Fruit fly (Drosophila melanogaster) whole organism, embryonic: ENCODE measurements around the gene Vav.

Experiments used
- Asciz ChIP-seq: fragments of 200-800 bp; sonication (Bioruptor generic); optimal IDR thresholded peaks from 2 replicates; lab custom pipeline; 2017; ENCODE audit warnings: missing biosample characterization, mild to moderate bottlenecking, missing genetic modification characterization, missing genetic modification reagents
- Bdp1 ChIP-seq: fragments of 200-800 bp; sonication (Bioruptor generic); optimal IDR thresholded peaks from 3 replicates; lab custom pipeline; 2016; ENCODE audit warnings: missing biosample characterization, missing genetic modification characterization
- CG10147 ChIP-seq: fragments of 200-800 bp; sonication (Bioruptor generic); optimal IDR thresholded peaks from 2 replicates; lab custom pipeline; 2019; ENCODE audit warnings: missing biosample characterization, mild to moderate bottlenecking, missing genetic modification characterization, moderate library complexity
- CG1024 ChIP-seq: fragments of 200-800 bp; sonication (Bioruptor generic); IDR thresholded peaks from 2 replicates; pipeline ENCODE4 v1.3.6; 2022; ENCODE audit warnings: missing biosample characterization, missing genetic modification characterization
- CG11085 ChIP-seq: fragments of 200-800 bp; sonication (Bioruptor generic); IDR thresholded peaks from 2 replicates; pipeline ENCODE4 v1.3.6; 2022; ENCODE audit warnings: missing biosample characterization, missing genetic modification characterization
- CG1233 ChIP-seq: fragments of 200-800 bp; sonication (Bioruptor generic); optimal IDR thresholded peaks from 4 replicates; lab custom pipeline; 2018; ENCODE audit warnings: missing biosample characterization, mild to moderate bottlenecking, missing genetic modification characterization
- CG12769 ChIP-seq: fragments of 200-800 bp; sonication (Bioruptor generic); optimal IDR thresholded peaks from 2 replicates; lab custom pipeline; 2019; ENCODE audit warnings: missing biosample characterization, mild to moderate bottlenecking, missing genetic modification characterization, moderate library complexity
- CG13123 ChIP-seq: fragments of 200-800 bp; sonication (Bioruptor generic); optimal IDR thresholded peaks from 2 replicates; lab custom pipeline; 2016; ENCODE audit warnings: missing biosample characterization, missing genetic modification characterization
- CG13894 ChIP-seq: fragments of 200-800 bp; sonication (Bioruptor generic); optimal IDR thresholded peaks from 3 replicates; lab custom pipeline; 2018; ENCODE audit warnings: missing biosample characterization, mild to moderate bottlenecking, missing genetic modification characterization, moderate library complexity
- CG14014 ChIP-seq: fragments of 200-800 bp; sonication (Bioruptor generic); IDR thresholded peaks from 2 replicates; pipeline ENCODE4 v1.3.6; 2022; ENCODE audit warnings: missing biosample characterization, missing genetic modification characterization
- CG15696 ChIP-seq: fragments of 200-800 bp; sonication (Bioruptor generic); optimal IDR thresholded peaks from 2 replicates; lab custom pipeline; 2019; ENCODE audit warnings: missing biosample characterization, mild to moderate bottlenecking, missing genetic modification characterization, moderate library complexity
- CG17385 ChIP-seq: fragments of 200-800 bp; sonication (Bioruptor generic); optimal IDR thresholded peaks from 3 replicates; lab custom pipeline; 2018; ENCODE audit warnings: missing biosample characterization, mild to moderate bottlenecking, missing genetic modification characterization
- CG18262 ChIP-seq: fragments of 200-800 bp; optimal IDR thresholded peaks from 3 replicates; lab custom pipeline; 2019; ENCODE audit warnings: missing biosample characterization, mild to moderate bottlenecking, missing genetic modification characterization, moderate library complexity
- CG3163 ChIP-seq: fragments of 200-800 bp; sonication (Bioruptor generic); optimal IDR thresholded peaks from 3 replicates; lab custom pipeline; 2016; ENCODE audit warnings: missing biosample characterization, missing genetic modification characterization
- CG34422 ChIP-seq: fragments of 200-800 bp; sonication (Bioruptor generic); IDR thresholded peaks from 3 replicates; pipeline ENCODE4 v1.3.6; 2022; ENCODE audit warnings: missing biosample characterization, missing genetic modification characterization
- CG43689 ChIP-seq: fragments of 200-800 bp; sonication (Bioruptor generic); IDR thresholded peaks from 2 replicates; pipeline ENCODE4 v1.3.6; 2022; ENCODE audit warnings: missing biosample characterization, missing genetic modification characterization
- CG4707 ChIP-seq: fragments of 200-800 bp; sonication (Bioruptor generic); optimal IDR thresholded peaks from 2 replicates; lab custom pipeline; 2018; ENCODE audit warnings: missing biosample characterization, mild to moderate bottlenecking, missing genetic modification characterization, moderate library complexity
- CG7556 ChIP-seq: fragments of 200-800 bp; sonication (Bioruptor generic); optimal IDR thresholded peaks from 2 replicates; lab custom pipeline; 2017; ENCODE audit warnings: missing biosample characterization, mild to moderate bottlenecking, missing genetic modification characterization
- CG8281 ChIP-seq: fragments of 200-800 bp; sonication (Bioruptor generic); optimal IDR thresholded peaks from 2 replicates; lab custom pipeline; 2018; ENCODE audit warnings: missing biosample characterization, mild to moderate bottlenecking, missing genetic modification characterization, moderate library complexity
- Eip74EF ChIP-seq, 2 experiments: fragments of 200-800 bp in 1 of 2; fragments of >200 bp in 1 of 2; sonication (Bioruptor generic) in 1 of 2; optimal IDR thresholded peaks; 2 replicates each; lab custom pipeline; 2017 to 2019; ENCODE audit warnings: missing biosample characterization in 2 of 2, missing genetic modification characterization in 2 of 2, mild to moderate bottlenecking in 1 of 2, moderate library complexity in 1 of 2
- MTF-1 ChIP-seq: fragments of 200-800 bp; sonication (Bioruptor generic); optimal IDR thresholded peaks from 2 replicates; lab custom pipeline; 2018; ENCODE audit warnings: missing biosample characterization, mild to moderate bottlenecking, missing genetic modification characterization, borderline replicate concordance
- Mad ChIP-seq: fragments of 200-800 bp; sonication (Bioruptor generic); optimal IDR thresholded peaks from 2 replicates; lab custom pipeline; 2016; ENCODE audit warnings: missing biosample characterization, missing genetic modification characterization
- Mes4 ChIP-seq: fragments of 200-800 bp; sonication (Bioruptor generic); optimal IDR thresholded peaks from 2 replicates; lab custom pipeline; 2016; ENCODE audit warnings: missing biosample characterization, missing genetic modification characterization
- Opbp ChIP-seq: fragments of 200-800 bp; sonication (Bioruptor generic); IDR thresholded peaks from 3 replicates; pipeline ENCODE4 v1.3.6; 2022; ENCODE audit warnings: missing biosample characterization, missing genetic modification characterization; ENCODE audit not compliant: partially characterized antibody
- Spps ChIP-seq: fragments of 200-800 bp; sonication (Bioruptor generic); optimal IDR thresholded peaks from 2 replicates; lab custom pipeline; 2018; ENCODE audit warnings: missing biosample characterization, mild to moderate bottlenecking, missing genetic modification characterization
- Ssrp ChIP-seq: fragments of 200-800 bp; sonication (Bioruptor generic); optimal IDR thresholded peaks from 2 replicates; lab custom pipeline; 2018; ENCODE audit warnings: missing biosample characterization, mild to moderate bottlenecking, missing genetic modification characterization, moderate library complexity
- Taf1 ChIP-seq: fragments of 200-800 bp; sonication (Bioruptor generic); IDR thresholded peaks from 2 replicates; pipeline ENCODE4 v1.3.6; 2022; ENCODE audit warnings: missing biosample characterization, missing genetic modification characterization
- Trl ChIP-seq, 3 experiments: fragments of >200 bp in 2 of 3; fragments of 200-800 bp in 1 of 3; sonication (Bioruptor generic) in 1 of 3; optimal IDR thresholded peaks; 2 replicates in 1 of 3; 3 replicates in 2 of 3; lab custom pipeline; 2016 to 2017; ENCODE audit warnings: missing biosample characterization in 1 of 3, missing genetic modification characterization in 1 of 3
- YL-1 ChIP-seq: fragments of 200-800 bp; sonication (Bioruptor generic); optimal IDR thresholded peaks from 3 replicates; lab custom pipeline; 2017; ENCODE audit warnings: missing biosample characterization, mild to moderate bottlenecking, missing genetic modification characterization
- bcd ChIP-seq: fragments of 200-800 bp; sonication (Bioruptor generic); optimal IDR thresholded peaks from 2 replicates; lab custom pipeline; 2017; ENCODE audit warnings: missing biosample characterization, mild to moderate bottlenecking, missing genetic modification characterization
- crp ChIP-seq, 2 experiments: fragments of 200-800 bp; sonication (Bioruptor generic); optimal IDR thresholded peaks; 2 replicates in 1 of 2; 3 replicates in 1 of 2; lab custom pipeline; 2017; ENCODE audit warnings: missing biosample characterization in 2 of 2, missing genetic modification characterization in 2 of 2, mild to moderate bottlenecking in 1 of 2, moderate library complexity in 1 of 2
- ewg ChIP-seq: fragments of 200-800 bp; sonication (Bioruptor generic); optimal IDR thresholded peaks from 3 replicates; lab custom pipeline; 2017; ENCODE audit warnings: mild to moderate bottlenecking, missing biosample characterization, missing genetic modification reagents, missing genetic modification characterization
- eyg ChIP-seq: fragments of 200-800 bp; sonication (Bioruptor generic); optimal IDR thresholded peaks from 3 replicates; lab custom pipeline; 2016; ENCODE audit warnings: missing biosample characterization, missing genetic modification characterization
- gsb ChIP-seq: fragments of 200-800 bp; sonication (Bioruptor generic); IDR thresholded peaks from 2 replicates; pipeline ENCODE4 v1.3.6; 2022; ENCODE audit warnings: missing biosample characterization, missing genetic modification characterization
- hth ChIP-seq: fragments of >200 bp; optimal IDR thresholded peaks from 2 replicates; lab custom pipeline; 2017; ENCODE audit warnings: inconsistent platforms
- maf-S ChIP-seq: fragments of 200-800 bp; sonication (Bioruptor generic); optimal IDR thresholded peaks from 2 replicates; lab custom pipeline; 2016; ENCODE audit warnings: missing biosample characterization, missing genetic modification characterization
- mld ChIP-seq: fragments of 200-800 bp; sonication (Bioruptor generic); IDR thresholded peaks from 3 replicates; pipeline ENCODE4 v1.3.6; 2022; ENCODE audit warnings: missing biosample characterization, missing genetic modification characterization; ENCODE audit not compliant: partially characterized antibody
- nerfin-1 ChIP-seq: fragments of 200-800 bp; sonication (Bioruptor generic); optimal IDR thresholded peaks from 3 replicates; lab custom pipeline; 2019; ENCODE audit warnings: missing biosample characterization, mild to moderate bottlenecking, missing genetic modification characterization, moderate library complexity
- pho ChIP-seq: fragments of 200-800 bp; sonication (Bioruptor generic); optimal IDR thresholded peaks from 2 replicates; lab custom pipeline; 2016; ENCODE audit warnings: missing biosample characterization, missing genetic modification characterization
- prd ChIP-seq, 3 experiments: fragments of >200 bp in 2 of 3; fragments of 200-800 bp in 1 of 3; sonication (Bioruptor generic) in 1 of 3; optimal IDR thresholded peaks in 2 of 3; IDR thresholded peaks in 1 of 3; 2 replicates in 2 of 3; 3 replicates in 1 of 3; pipeline versions ENCODE4 v1.3.6 to Lab custom; 2017 to 2022; ENCODE audit warnings: missing biosample characterization in 1 of 3, missing genetic modification characterization in 1 of 3
- psq ChIP-seq: fragments of 200-800 bp; sonication (Bioruptor generic); optimal IDR thresholded peaks from 2 replicates; lab custom pipeline; 2017; ENCODE audit warnings: missing biosample characterization, missing genetic modification characterization
- rib ChIP-seq: fragments of 200-800 bp; sonication (Bioruptor generic); IDR thresholded peaks from 2 replicates; pipeline ENCODE4 v1.3.6; 2022; ENCODE audit warnings: missing biosample characterization, missing genetic modification characterization
- sd ChIP-seq: fragments of 200-800 bp; sonication (Bioruptor generic); optimal IDR thresholded peaks from 3 replicates; lab custom pipeline; 2018; ENCODE audit warnings: missing biosample characterization, mild to moderate bottlenecking, missing genetic modification characterization, moderate library complexity
- stc ChIP-seq: fragments of 200-800 bp; sonication (Bioruptor generic); IDR thresholded peaks from 2 replicates; pipeline ENCODE4 v1.3.6; 2022; ENCODE audit warnings: missing biosample characterization, missing genetic modification characterization
- vvl ChIP-seq: fragments of 200-800 bp; sonication (Bioruptor generic); IDR thresholded peaks from 2 replicates; pipeline ENCODE4 v1.3.6; 2022; ENCODE audit warnings: missing biosample characterization, missing genetic modification characterization
- z ChIP-seq: fragments of 200-800 bp; sonication (Bioruptor generic); IDR thresholded peaks from 3 replicates; pipeline ENCODE4 v1.3.6; 2022; ENCODE audit warnings: missing biosample characterization, missing genetic modification characterization

Vav gene

dm6 chrX:19297899-19298784 lies 36.5 kb downstream of the Vav start, which contains the start of gene CG8034 (continued):
- peak; percentile 93 for TF ChIP-seq Asciz
- TF ChIP-seq CG10147 (GFP tag; lab: Kevin White, UChicago): peak; percentile 96
- peak; percentile 98 for TF ChIP-seq CG18262
- peak; percentile 91 for TF ChIP-seq eyg (GFP tag; lab: Kevin White, UChicago)
- peak; percentile 96 for TF ChIP-seq maf-S
- TF ChIP-seq CG17385 (GFP tag; lab: Kevin White, UChicago): peak; percentile 92
- peak; percentile 64 for TF ChIP-seq CG3163
- TF ChIP-seq CG43689: peak; percentile 68
- TF ChIP-seq CG1024 (GFP tag; lab: Robert Waterston, UW): 0 out of 2 replicates have a peak, but pooled peaks have one; percentile 57
- TF ChIP-seq MTF-1 (GFP tag; lab: Kevin White, UChicago): peak; percentile 84
- TF ChIP-seq CG4707: peak; percentile 100
- TF ChIP-seq CG11085 (GFP tag; lab: Robert Waterston, UW): peak; percentile 91
- peak in 1 of 2 experiments; percentile 97 for TF ChIP-seq Eip74EF (GFP tag; optimal IDR thresholded peaks at IDR 0.05; lab: Kevin White, UChicago)
- TF ChIP-seq Mes4 (GFP tag; lab: Kevin White, UChicago): peak; percentile 95
- TF ChIP-seq gsb (GFP tag; lab: Robert Waterston, UW): peak; percentile 92
- TF ChIP-seq Taf1: peak; percentile 89
- peak; percentile 96 for TF ChIP-seq CG12769
- TF ChIP-seq CG15696: peak; percentile 96
- TF ChIP-seq Bdp1 (GFP tag; lab: Kevin White, UChicago): peak; percentile 91
- peak; percentile 59; the same call in 2 of the 3 replicates for TF ChIP-seq Opbp (GFP tag; lab: Robert Waterston, UW)
- TF ChIP-seq CG34422 (GFP tag; lab: Robert Waterston, UW): peak; percentile 93
- peak; percentile 80 for TF ChIP-seq CG13123 (GFP tag; lab: Kevin White, UChicago)
- peak; percentile 97 for TF ChIP-seq Ssrp (tag; lab: Kevin White, UChicago)
- peak; percentile 89 for TF ChIP-seq rib (GFP tag; lab: Robert Waterston, UW)
- peak; percentile 95 for TF ChIP-seq vvl (GFP tag; lab: Robert Waterston, UW)
- TF ChIP-seq stc (GFP tag; lab: Robert Waterston, UW): peak; percentile 92
- TF ChIP-seq ewg (GFP tag; lab: Kevin White, UChicago): peak; percentile 92
- peak; percentile 97 for TF ChIP-seq CG1233 (GFP tag; lab: Kevin White, UChicago)
- peak; percentile 96 for TF ChIP-seq Mad (GFP tag; lab: Kevin White, UChicago)
- TF ChIP-seq CG7556 (GFP tag; lab: Kevin White, UChicago): peak; percentile 98
- TF ChIP-seq mld (GFP tag; lab: Robert Waterston, UW): no peak
- no peak for TF ChIP-seq prd (optimal IDR thresholded peaks at IDR 0.05; lab: Kevin White, UChicago)
- TF ChIP-seq prd (GFP tag; IDR thresholded peaks at IDR 0.05; lab: Robert Waterston, UW): peak; percentile 97
- peak; percentile 90 for TF ChIP-seq Spps (tag; lab: Kevin White, UChicago)
- peak; percentile 93 for TF ChIP-seq CG14014
- TF ChIP-seq CG8281 (tag; lab: Kevin White, UChicago): peak; percentile 89
- peak; percentile 82 for TF ChIP-seq YL-1 (GFP tag; lab: Kevin White, UChicago)
- TF ChIP-seq pho: peak; percentile 97
- peak; percentile 98 for TF ChIP-seq bcd (GFP tag; lab: Kevin White, UChicago)
- TF ChIP-seq sd (tag; lab: Kevin White, UChicago): peak; percentile 89
- TF ChIP-seq nerfin-1 (tag; lab: Kevin White, UChicago): peak; percentile 96
- peak; percentile 77 for TF ChIP-seq psq
- 0 out of 3 replicates have a peak, but pooled peaks have one; percentile 48 for TF ChIP-seq z (GFP tag; lab: Robert Waterston, UW)
- TF ChIP-seq hth (lab: Kevin White, UChicago): no peak
- TF ChIP-seq crp (GFP tag; optimal IDR thresholded peaks at IDR 0.05; lab: Kevin White, UChicago): peak in 1 of 2 experiments; percentile 68
- peak; percentile 33 to 90 for TF ChIP-seq Trl (optimal IDR thresholded peaks at IDR 0.05; lab: Kevin White, UChicago)
- peak; percentile 94 for TF ChIP-seq Trl (GFP tag; optimal IDR thresholded peaks at IDR 0.05; lab: Kevin White, UChicago)
- peak; percentile 95 for TF ChIP-seq CG13894 (tag; lab: Kevin White, UChicago)
